Worm (Caenorhabditis elegans): ENCODE measurements around the gene Y37E11B.7.
A peak's percentile ranks its signal among the peaks of the same experiment; 100 is the strongest.

The Y37E11B.7 gene

ce11 chrIV:3557331-3557730, 42.6 kb downstream of the Y37E11B.7 start, which contains the start of gene osm-9:
osm-9 (minus strand) TSS chrIV:3557431.
- TF ChIP-seq B0310.2 (tag; optimal IDR thresholded peaks at IDR 0.05) (no peak), flt-1 (GFP tag; IDR thresholded peaks at IDR 0.05) (no peak), hmbx-1 (tag; optimal IDR thresholded peaks at IDR 0.05) (no peak), tra-4 (tag; optimal IDR thresholded peaks at IDR 0.05) (no peak), aly-1 (tag; optimal IDR thresholded peaks at IDR 0.05) (no peak), ceh-36 (tag; optimal IDR thresholded peaks at IDR 0.05) (no peak), tbx-37 (GFP tag; conservative IDR thresholded peaks at IDR 0.05) (no peak), ets-7 (tag; optimal IDR thresholded peaks at IDR 0.05) (no peak), ama-1 (optimal IDR thresholded peaks at IDR 0.05) (no peak), hnd-1 (tag; optimal IDR thresholded peaks at IDR 0.05) (no peak), hmg-4 (GFP tag; optimal IDR thresholded peaks at IDR 0.05) (no peak), F13C5.2 (tag; optimal IDR thresholded peaks at IDR 0.05) (no peak), scrt-1 (GFP tag; IDR thresholded peaks at IDR 0.05) (no peak), ceh-13 (GFP tag; optimal IDR thresholded peaks at IDR 0.05) (no peak), tbx-11 (GFP tag; IDR thresholded peaks at IDR 0.05) (no peak), pes-1 (GFP tag; IDR thresholded peaks at IDR 0.05) (no peak), sea-1 (GFP tag; conservative IDR thresholded peaks at IDR 0.05) (no peak)

DNA sequence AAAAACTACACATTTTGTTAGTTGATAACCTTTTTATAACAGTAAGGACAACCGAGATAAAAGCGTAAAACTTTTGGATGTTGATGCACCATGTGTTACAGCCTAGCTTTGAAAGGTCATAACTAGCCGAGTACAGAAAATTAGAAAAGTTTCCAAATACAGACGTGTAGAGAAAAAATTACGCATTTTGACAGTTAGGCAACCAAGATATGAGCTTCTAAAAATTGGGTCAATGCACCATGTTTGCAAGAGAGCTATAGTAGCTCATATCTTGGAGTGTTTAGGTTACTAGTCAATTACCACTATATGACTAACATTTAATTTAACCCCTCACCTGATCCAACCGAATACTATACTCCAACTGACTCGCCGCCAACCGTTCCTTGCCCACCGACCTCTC, 47.0 kb downstream of the Y37E11B.7 start:
- TF ChIP-seq hnd-1 (tag; optimal IDR thresholded peaks at IDR 0.05) (no peak), ama-1 (optimal IDR thresholded peaks at IDR 0.05) (no peak), scrt-1 (GFP tag; IDR thresholded peaks at IDR 0.05) (no peak), tbx-37 (GFP tag; conservative IDR thresholded peaks at IDR 0.05) (no peak), F13C5.2 (tag; optimal IDR thresholded peaks at IDR 0.05) (no peak)

ce11 chrIV:3551777-3552462, 48.0 kb downstream of the Y37E11B.7 start:
- TF ChIP-seq tra-4 (tag; optimal IDR thresholded peaks at IDR 0.05) = peak; percentile 68
- peak; percentile 76 for TF ChIP-seq sea-1 (GFP tag; conservative IDR thresholded peaks at IDR 0.05)
- TF ChIP-seq hmg-4 (GFP tag; optimal IDR thresholded peaks at IDR 0.05) = peak; percentile 83
- TF ChIP-seq B0310.2 (tag; optimal IDR thresholded peaks at IDR 0.05) = peak; percentile 63
- TF ChIP-seq F13C5.2 (tag; optimal IDR thresholded peaks at IDR 0.05) = peak; percentile 12
- TF ChIP-seq ceh-36 (tag; optimal IDR thresholded peaks at IDR 0.05) = peak; percentile 68
- peak; percentile 71 for TF ChIP-seq aly-1 (tag; optimal IDR thresholded peaks at IDR 0.05)
- TF ChIP-seq pes-1 (GFP tag; IDR thresholded peaks at IDR 0.05) = peak; percentile 88
- peak; percentile 80 for TF ChIP-seq scrt-1 (GFP tag; IDR thresholded peaks at IDR 0.05)
- TF ChIP-seq hnd-1 (tag; optimal IDR thresholded peaks at IDR 0.05) = peak; percentile 43
- TF ChIP-seq flt-1 (GFP tag; IDR thresholded peaks at IDR 0.05) = peak; percentile 83
- TF ChIP-seq hmbx-1 (tag; optimal IDR thresholded peaks at IDR 0.05) = peak; percentile 28
- TF ChIP-seq tbx-11 (GFP tag; IDR thresholded peaks at IDR 0.05) = peak; percentile 69
- TF ChIP-seq ama-1 (optimal IDR thresholded peaks at IDR 0.05) = no peak
- TF ChIP-seq ceh-13 (GFP tag; optimal IDR thresholded peaks at IDR 0.05) = peak; percentile 10
- TF ChIP-seq tbx-37 (GFP tag; conservative IDR thresholded peaks at IDR 0.05) = peak; percentile 66; the same call in 1 of the 2 replicates
- TF ChIP-seq ets-7 (tag; optimal IDR thresholded peaks at IDR 0.05) = no peak

Measured in whole organism, early embryonic.